Fruit fly (Drosophila melanogaster) Kc167 (cell line): ENCODE measurements around the gene CG31267.

Source experiments
- Myc ChIP-seq: fragments of >200 bp; optimal IDR thresholded peaks from 2 replicates; lab custom pipeline; 2017; ENCODE audit warnings: missing external identifiers
- Sin3A ChIP-seq: fragments of >200 bp; optimal IDR thresholded peaks from 2 replicates; lab custom pipeline; 2018; ENCODE audit warnings: missing external identifiers
- h ChIP-seq: fragments of >200 bp; optimal IDR thresholded peaks from 3 replicates; lab custom pipeline; 2018; ENCODE audit warnings: missing external identifiers
- insv ChIP-seq: fragments of >200 bp; optimal IDR thresholded peaks from 3 replicates; lab custom pipeline; 2018; ENCODE audit warnings: missing external identifiers
- psq ChIP-seq: fragments of >200 bp; optimal IDR thresholded peaks from 2 replicates; lab custom pipeline; 2017; ENCODE audit warnings: missing external identifiers
- ttk ChIP-seq: sonication (Bioruptor generic); optimal IDR thresholded peaks from 2 replicates; lab custom pipeline; 2017; ENCODE audit warnings: missing external identifiers

dm6 chr3R:17151376-17152026 lies 17.5 kb downstream of the CG31267 start, which contains the start of gene CG5292:
- no peak for TF ChIP-seq insv (lab: Kevin White, UChicago)
- no peak for TF ChIP-seq psq (lab: Kevin White, UChicago)
- no peak for TF ChIP-seq ttk (lab: Kevin White, UChicago)
- no peak for TF ChIP-seq h (lab: Kevin White, UChicago)
- no peak for TF ChIP-seq Sin3A (lab: Kevin White, UChicago)
- no peak for TF ChIP-seq Myc
